Worm (Caenorhabditis elegans) whole organism, L2 larva: Measurements from ENCODE around the gene dyf-19.

ENCODE experiments used
- ZK546.5 ChIP-seq: sonication (generic microtip); optimal IDR thresholded peaks from 2 replicates; lab custom pipeline; 2017; ENCODE audit warnings: missing biosample characterization, missing genetic modification characterization
- aly-2 ChIP-seq: fragments of 150-350 bp; optimal IDR thresholded peaks from 2 replicates; lab custom pipeline; 2014; ENCODE audit warnings: missing biosample characterization, missing genetic modification characterization
- ama-1 ChIP-seq: fragments of 150-350 bp; optimal IDR thresholded peaks from 2 replicates; lab custom pipeline; 2018; ENCODE audit warnings: inconsistent platforms
- ztf-1 ChIP-seq: fragments of 200-800 bp; sonication (Bioruptor generic); conservative IDR thresholded peaks from 2 replicates; pipeline ENCODE4 v1.3.6; 2022; ENCODE audit warnings: missing genetic modification characterization, missing compliant biosample characterization

DNA sequence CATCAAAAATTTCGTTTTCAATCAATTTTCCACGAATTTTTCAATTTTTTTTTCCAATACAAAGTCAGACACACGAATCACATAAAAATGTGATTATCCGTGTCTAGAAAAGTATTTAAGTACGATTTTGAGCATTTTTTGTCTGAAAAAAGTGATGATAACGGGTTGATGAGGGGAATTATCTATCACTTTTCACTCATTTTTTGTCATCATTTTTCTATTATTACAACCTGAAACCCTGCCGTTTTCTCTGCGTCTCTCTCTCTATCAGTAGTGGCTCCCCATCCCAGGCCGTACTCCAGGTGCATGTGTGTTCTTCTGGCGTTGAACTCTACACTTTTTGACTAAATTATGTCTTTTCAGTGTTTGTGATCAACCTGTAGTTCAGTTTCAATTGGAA, 47.5 kb downstream of the dyf-19 start:
- no peak for TF ChIP-seq ZK546.5 (tag; lab: Kevin White, UChicago)
- TF ChIP-seq aly-2 (tag; lab: Kevin White, UChicago), result no peak
- TF ChIP-seq ama-1 (lab: Kevin White, UChicago), result no peak
- TF ChIP-seq ztf-1 (GFP tag; lab: Robert Waterston, UW), result no peak
